Worm (Caenorhabditis elegans) whole organism, late embryonic: ENCODE results near the gene nspg-12.

Source experiments
- C38D4.7 ChIP-seq: fragments of 200-800 bp; sonication (Bioruptor generic); optimal IDR thresholded peaks from 2 replicates; lab custom pipeline; 2018; ENCODE audit warnings: mild to moderate bottlenecking, missing genetic modification characterization, moderate library complexity, missing compliant biosample characterization
- ceh-18 ChIP-seq: sonication (generic microtip); optimal IDR thresholded peaks from 2 replicates; lab custom pipeline; 2016; ENCODE audit warnings: missing genetic modification characterization, missing compliant biosample characterization
- dmd-4 ChIP-seq: sonication (generic microtip); optimal IDR thresholded peaks from 2 replicates; lab custom pipeline; 2016; ENCODE audit warnings: borderline replicate concordance, missing genetic modification characterization, missing compliant biosample characterization
- nfya-1 ChIP-seq: sonication (generic microtip); optimal IDR thresholded peaks from 2 replicates; lab custom pipeline; 2017; ENCODE audit warnings: missing genetic modification characterization, mild to moderate bottlenecking, missing compliant biosample characterization, antibody characterized with exemption, moderate library complexity
- pha-4 ChIP-seq: fragments of 150-350 bp; optimal IDR thresholded peaks from 2 replicates; lab custom pipeline; 2018; ENCODE audit warnings: missing biosample characterization, missing genetic modification reagents, missing genetic modification characterization
- unc-42 ChIP-seq: sonication (generic microtip); optimal IDR thresholded peaks from 2 replicates; lab custom pipeline; 2016; ENCODE audit warnings: missing genotype, missing genetic modification characterization, missing compliant biosample characterization

- peak; percentile 82 for TF ChIP-seq unc-42 (tag; lab: Kevin White, UChicago)
- no peak for TF ChIP-seq C38D4.7 (GFP tag; lab: Kevin White, UChicago)
- no peak for TF ChIP-seq nfya-1
- no peak for TF ChIP-seq ceh-18 (tag; lab: Kevin White, UChicago)
- TF ChIP-seq pha-4 (tag; lab: Kevin White, UChicago), result no peak
- TF ChIP-seq dmd-4, result no peak
Observed at ce11 chrX:5210524-5210923, 46.6 kb upstream of the nspg-12 start.
